Fruit fly (Drosophila melanogaster): Measurements from ENCODE around the gene noi.
A peak's percentile ranks its signal among the peaks of the same experiment; 100 is the strongest.

The noi gene

DNA sequence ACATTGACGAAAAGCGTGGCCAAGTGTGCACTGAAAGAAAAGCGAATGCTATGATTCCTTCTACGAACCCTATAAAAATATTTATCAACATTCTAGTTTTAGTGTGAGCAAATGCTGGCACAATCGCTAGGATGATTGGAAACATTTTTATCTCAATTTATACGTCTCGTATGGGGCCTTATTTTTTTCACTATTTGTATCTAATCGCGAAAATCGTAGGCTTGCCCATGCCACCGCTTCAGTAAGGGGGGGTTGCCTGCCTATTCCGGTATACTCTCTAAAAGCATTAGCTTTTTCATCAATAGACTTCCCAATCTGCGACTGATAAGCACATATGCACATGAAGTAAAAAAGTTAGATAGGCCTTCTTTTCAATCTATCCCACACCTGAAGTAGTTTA, 25.6 kb downstream of the noi start (continued):
- TF ChIP-seq CG17829 (tag; optimal IDR thresholded peaks at IDR 0.05), result peak; percentile 51
- TF ChIP-seq CG5245 (GFP tag; optimal IDR thresholded peaks at IDR 0.05), result peak; percentile 48
- peak; percentile 92 for TF ChIP-seq mirr (GFP tag; optimal IDR thresholded peaks at IDR 0.05)
- peak; percentile 2 for TF ChIP-seq Fer2 (tag; optimal IDR thresholded peaks at IDR 0.05)
- TF ChIP-seq CG2129 (GFP tag; IDR thresholded peaks at IDR 0.05; ENCODE audit: partially characterized antibody), result no peak
- TF ChIP-seq Hand (GFP tag; optimal IDR thresholded peaks at IDR 0.05), result peak; percentile 55
- TF ChIP-seq CG10267 (tag; optimal IDR thresholded peaks at IDR 0.05), result peak; percentile 50
- TF ChIP-seq tgo (GFP tag; IDR thresholded peaks at IDR 0.05), result peak; percentile 90
- TF ChIP-seq sens-2 (GFP tag; IDR thresholded peaks at IDR 0.05), result peak; percentile 77
- peak; percentile 78 for TF ChIP-seq ind (GFP tag; optimal IDR thresholded peaks at IDR 0.05)
- TF ChIP-seq bsh (GFP tag; optimal IDR thresholded peaks at IDR 0.05), result peak in 1 of 2 experiments; percentile 83
- peak; percentile 79 for TF ChIP-seq CG11696 (GFP tag; IDR thresholded peaks at IDR 0.05)
- TF ChIP-seq CkIIα-i1 (GFP tag; IDR thresholded peaks at IDR 0.05), result no peak
- no peak for TF ChIP-seq CG13287 (GFP tag; IDR thresholded peaks at IDR 0.05; ENCODE audit: partially characterized antibody)
- TF ChIP-seq Bteb2 (GFP tag; optimal IDR thresholded peaks at IDR 0.05), result peak; percentile 31
- TF ChIP-seq CG6654 (GFP tag; optimal IDR thresholded peaks at IDR 0.05), result peak; percentile 19
- TF ChIP-seq CG32532 (GFP tag; IDR thresholded peaks at IDR 0.05), result peak; percentile 89
- TF ChIP-seq CG30431 (GFP tag; optimal IDR thresholded peaks at IDR 0.05), result peak; percentile 54
- peak; percentile 68 for TF ChIP-seq E2f2 (GFP tag; IDR thresholded peaks at IDR 0.05)
- peak; percentile 4 for TF ChIP-seq pzg (GFP tag; optimal IDR thresholded peaks at IDR 0.05)
- TF ChIP-seq CG2678 (tag; optimal IDR thresholded peaks at IDR 0.05), result peak; percentile 87
- peak; percentile 86 for TF ChIP-seq lmd (GFP tag; IDR thresholded peaks at IDR 0.05)
- TF ChIP-seq CG17328 (GFP tag; IDR thresholded peaks at IDR 0.05), result peak; percentile 80
- TF ChIP-seq CG6765 (GFP tag; optimal IDR thresholded peaks at IDR 0.05), result peak; percentile 58
- peak; percentile 59 for TF ChIP-seq CG6683 (GFP tag; optimal IDR thresholded peaks at IDR 0.05)
- TF ChIP-seq twi (tag; optimal IDR thresholded peaks at IDR 0.05), result peak; percentile 21
- peak; percentile 79 for TF ChIP-seq pho (GFP tag; optimal IDR thresholded peaks at IDR 0.05)
- no peak for TF ChIP-seq sna (GFP tag; IDR thresholded peaks at IDR 0.05; ENCODE audit: partially characterized antibody)
- TF ChIP-seq sd (tag; optimal IDR thresholded peaks at IDR 0.05), result peak; percentile 78
- peak; percentile 58 for TF ChIP-seq tx (GFP tag; optimal IDR thresholded peaks at IDR 0.05)
- no peak for TF ChIP-seq dmrt11E (tag; optimal IDR thresholded peaks at IDR 0.05)
- no peak for TF ChIP-seq knrl (GFP tag; IDR thresholded peaks at IDR 0.05; ENCODE audit: partially characterized antibody)
- TF ChIP-seq CG12744 (GFP tag; optimal IDR thresholded peaks at IDR 0.05), result peak; percentile 27
- no peak for TF ChIP-seq mld (GFP tag; IDR thresholded peaks at IDR 0.05; ENCODE audit: partially characterized antibody)
- peak; percentile 74 for TF ChIP-seq aop (GFP tag; IDR thresholded peaks at IDR 0.05)
- peak; percentile 74 for TF ChIP-seq fd96Cb (tag; optimal IDR thresholded peaks at IDR 0.05)
- peak; percentile 90 for TF ChIP-seq CG32772 (GFP tag; IDR thresholded peaks at IDR 0.05)
- no peak for TF ChIP-seq Opbp (GFP tag; IDR thresholded peaks at IDR 0.05; ENCODE audit: partially characterized antibody)
- TF ChIP-seq B-H2 (GFP tag; optimal IDR thresholded peaks at IDR 0.05), result peak; percentile 45
- peak; percentile 60 for TF ChIP-seq scrt (GFP tag; optimal IDR thresholded peaks at IDR 0.05)
- peak; percentile 79 for TF ChIP-seq rib (GFP tag; IDR thresholded peaks at IDR 0.05)
- TF ChIP-seq Ets97D (GFP tag; optimal IDR thresholded peaks at IDR 0.05), result peak; percentile 38
- no peak for TF ChIP-seq ac (GFP tag; optimal IDR thresholded peaks at IDR 0.05)
- peak; percentile 74 for TF ChIP-seq zfh2 (GFP tag; optimal IDR thresholded peaks at IDR 0.05)
- peak; percentile 84 for TF ChIP-seq ttk (GFP tag; IDR thresholded peaks at IDR 0.05)
- peak; percentile 34 for TF ChIP-seq NC2α (GFP tag; optimal IDR thresholded peaks at IDR 0.05)
- peak; percentile 67; the same call in 1 of the 2 replicates for TF ChIP-seq CG32767 (GFP tag; IDR thresholded peaks at IDR 0.05)
- TF ChIP-seq CG10147 (GFP tag; optimal IDR thresholded peaks at IDR 0.05), result peak; percentile 75
- no peak for TF ChIP-seq Lpt (GFP tag; optimal IDR thresholded peaks at IDR 0.05)
- TF ChIP-seq Optix (GFP tag; IDR thresholded peaks at IDR 0.05), result peak; percentile 90
- peak; percentile 62 for TF ChIP-seq CG8281 (tag; optimal IDR thresholded peaks at IDR 0.05)

Measured in whole organism, embryonic.